Worm (Caenorhabditis elegans): ENCODE measurements around the gene flp-12.

DNA sequence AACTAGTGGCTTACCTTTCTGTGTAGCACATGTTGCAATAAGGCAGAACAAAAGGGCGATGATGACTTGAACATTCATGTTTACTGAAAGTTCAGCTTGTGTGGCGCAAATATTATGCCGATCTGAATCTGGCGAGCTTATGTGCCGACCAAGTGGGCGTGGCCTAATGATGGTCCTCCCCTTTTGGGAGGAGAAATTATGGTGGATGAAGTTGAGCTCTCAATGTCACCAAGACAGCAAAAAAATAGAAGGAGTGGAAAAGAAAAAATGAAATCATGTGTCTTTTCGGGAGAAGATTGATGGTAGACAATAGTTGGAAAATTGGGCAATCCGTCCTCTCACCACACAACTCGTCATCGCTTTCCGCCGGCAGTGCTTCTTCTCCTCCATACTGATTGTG is at the start of gene flp-12:
- TF ChIP-seq flt-1 (GFP tag; IDR thresholded peaks at IDR 0.05) = no peak
- TF ChIP-seq T22C8.4 (GFP tag; IDR thresholded peaks at IDR 0.05) = no peak
- TF ChIP-seq ref-1 (GFP tag; conservative IDR thresholded peaks at IDR 0.05) = no peak
- no peak for TF ChIP-seq cog-1 (tag; optimal IDR thresholded peaks at IDR 0.05)
- no peak for TF ChIP-seq med-1 (GFP tag; optimal IDR thresholded peaks at IDR 0.05; ENCODE audit: insufficient read depth)
- no peak for TF ChIP-seq ztf-23 (GFP tag; IDR thresholded peaks at IDR 0.05)
- no peak for TF ChIP-seq ztf-29 (GFP tag; IDR thresholded peaks at IDR 0.05)
- no peak for TF ChIP-seq tab-1 (GFP tag; IDR thresholded peaks at IDR 0.05)

Data from whole organism, midembryonic.